Fruit fly (Drosophila melanogaster) whole organism, embryonic: ENCODE measurements around the gene Osi17.

Source experiments
- Aef1 ChIP-seq: fragments of 200-800 bp; sonication (Bioruptor generic); IDR thresholded peaks from 3 replicates; pipeline ENCODE4 v1.3.6; 2022; ENCODE audit warnings: missing biosample characterization, missing genetic modification characterization
- Blimp-1 ChIP-seq: fragments of 200-800 bp; sonication (Bioruptor generic); optimal IDR thresholded peaks from 3 replicates; lab custom pipeline; 2018; ENCODE audit warnings: missing biosample characterization, missing genetic modification characterization, mild to moderate bottlenecking, moderate library complexity, missing genetic modification reagents
- CG10267 ChIP-seq: fragments of 200-800 bp; sonication (Bioruptor generic); optimal IDR thresholded peaks from 2 replicates; lab custom pipeline; 2018; ENCODE audit warnings: missing biosample characterization, mild to moderate bottlenecking, missing genetic modification characterization, moderate library complexity
- CG10274 ChIP-seq: fragments of 200-800 bp; sonication (Bioruptor generic); optimal IDR thresholded peaks from 3 replicates; lab custom pipeline; 2017; ENCODE audit warnings: missing biosample characterization, mild to moderate bottlenecking, missing genetic modification characterization
- CG11093 ChIP-seq: fragments of 200-800 bp; sonication (Bioruptor generic); IDR thresholded peaks from 3 replicates; pipeline ENCODE4 v1.3.6; 2022; ENCODE audit warnings: missing biosample characterization, missing genetic modification characterization
- CG12391 ChIP-seq: fragments of 200-800 bp; sonication (Bioruptor generic); optimal IDR thresholded peaks from 3 replicates; lab custom pipeline; 2018; ENCODE audit warnings: missing biosample characterization, mild to moderate bottlenecking, missing genetic modification characterization, moderate library complexity
- CG15514 ChIP-seq: fragments of 200-800 bp; sonication (Bioruptor generic); optimal IDR thresholded peaks from 3 replicates; lab custom pipeline; 2017; ENCODE audit warnings: missing biosample characterization, missing genetic modification characterization, mild to moderate bottlenecking, moderate library complexity, missing genetic modification reagents
- CG18764 ChIP-seq: fragments of 200-800 bp; sonication (Bioruptor generic); optimal IDR thresholded peaks from 3 replicates; lab custom pipeline; 2016; ENCODE audit warnings: missing biosample characterization, missing genetic modification characterization
- CG2199 ChIP-seq: fragments of 200-800 bp; sonication (Bioruptor generic); IDR thresholded peaks from 3 replicates; pipeline ENCODE4 v1.3.6; 2022; ENCODE audit warnings: missing biosample characterization, missing genetic modification characterization
- CG2678 ChIP-seq: fragments of 200-800 bp; sonication (Bioruptor generic); optimal IDR thresholded peaks from 3 replicates; lab custom pipeline; 2019; ENCODE audit warnings: missing biosample characterization, mild to moderate bottlenecking, missing genetic modification characterization, moderate library complexity
- CG30403 ChIP-seq: fragments of 200-800 bp; sonication (Bioruptor generic); optimal IDR thresholded peaks from 3 replicates; lab custom pipeline; 2016; ENCODE audit warnings: missing biosample characterization, missing genetic modification characterization
- CG3163 ChIP-seq: fragments of 200-800 bp; sonication (Bioruptor generic); optimal IDR thresholded peaks from 3 replicates; lab custom pipeline; 2016; ENCODE audit warnings: missing biosample characterization, missing genetic modification characterization
- CG3726 ChIP-seq: fragments of 200-800 bp; sonication (Bioruptor generic); IDR thresholded peaks from 3 replicates; pipeline ENCODE4, ENCODE4 v1.3.6; 2022; ENCODE audit warnings: missing biosample characterization, missing genetic modification characterization
- CG6683 ChIP-seq: fragments of 200-800 bp; sonication (Bioruptor generic); optimal IDR thresholded peaks from 2 replicates; lab custom pipeline; 2017; ENCODE audit warnings: missing biosample characterization, mild to moderate bottlenecking, missing genetic modification characterization, missing genetic modification reagents
- CG9609 ChIP-seq: fragments of 200-800 bp; sonication (Bioruptor generic); optimal IDR thresholded peaks from 3 replicates; lab custom pipeline; 2016; ENCODE audit warnings: missing biosample characterization, missing genetic modification characterization
- CG9727 ChIP-seq: fragments of 200-800 bp; sonication (Bioruptor generic); optimal IDR thresholded peaks from 3 replicates; lab custom pipeline; 2017; ENCODE audit warnings: missing biosample characterization, mild to moderate bottlenecking, missing genetic modification characterization
- Dbx ChIP-seq: fragments of 200-800 bp; sonication (Bioruptor generic); IDR thresholded peaks from 3 replicates; pipeline ENCODE4 v1.3.6; 2022; ENCODE audit warnings: missing biosample characterization, missing genetic modification characterization
- Deaf1 ChIP-seq: fragments of 200-800 bp; optimal IDR thresholded peaks from 3 replicates; lab custom pipeline; 2019; ENCODE audit warnings: missing biosample characterization, mild to moderate bottlenecking, missing genetic modification characterization, moderate library complexity
- Dip2 ChIP-seq: fragments of 200-800 bp; sonication (Bioruptor generic); IDR thresholded peaks from 2 replicates; pipeline ENCODE4 v1.3.6; 2022; ENCODE audit warnings: missing biosample characterization, missing genetic modification characterization
- E2f2 ChIP-seq: fragments of 200-800 bp; sonication (Bioruptor generic); IDR thresholded peaks from 2 replicates; pipeline ENCODE4 v1.3.6; 2022; ENCODE audit warnings: missing biosample characterization, missing genetic modification characterization
- Ets65A ChIP-seq: fragments of 200-800 bp; sonication (Bioruptor generic); peaks from one replicate; lab custom pipeline; 2016; ENCODE audit warnings: missing biosample characterization, missing genetic modification characterization
- Jarid2 ChIP-seq: fragments of 200-800 bp; sonication (Bioruptor generic); optimal IDR thresholded peaks from 3 replicates; lab custom pipeline; 2017; ENCODE audit warnings: mild to moderate bottlenecking, missing biosample characterization, missing genetic modification reagents, missing genetic modification characterization
- Optix ChIP-seq: fragments of 200-800 bp; sonication (Bioruptor generic); IDR thresholded peaks from 3 replicates; pipeline ENCODE4 v1.3.6; 2022; ENCODE audit warnings: missing biosample characterization, missing genetic modification characterization
- Ravus ChIP-seq: fragments of 200-800 bp; sonication (Bioruptor generic); IDR thresholded peaks from 2 replicates; pipeline ENCODE4 v1.3.6; 2022; ENCODE audit warnings: missing biosample characterization, missing genetic modification characterization
- Side ChIP-seq: fragments of 200-800 bp; sonication (Bioruptor generic); optimal IDR thresholded peaks from 2 replicates; lab custom pipeline; 2016; ENCODE audit warnings: missing biosample characterization, missing genetic modification characterization
- Sry-β ChIP-seq: fragments of 200-800 bp; sonication (Bioruptor generic); optimal IDR thresholded peaks from 2 replicates; lab custom pipeline; 2018; ENCODE audit warnings: missing biosample characterization, mild to moderate bottlenecking, missing genetic modification characterization, moderate library complexity
- TFAM ChIP-seq: fragments of 200-800 bp; sonication (Bioruptor generic); optimal IDR thresholded peaks from 2 replicates; lab custom pipeline; 2017; ENCODE audit warnings: missing biosample characterization, missing genetic modification characterization, inconsistent platforms
- ac ChIP-seq: fragments of 200-800 bp; sonication (Bioruptor generic); optimal IDR thresholded peaks from 3 replicates; lab custom pipeline; 2017; ENCODE audit warnings: missing biosample characterization, mild to moderate bottlenecking, missing genetic modification characterization
- aop ChIP-seq: fragments of 200-800 bp; sonication (Bioruptor generic); IDR thresholded peaks from 2 replicates; pipeline ENCODE4 v1.3.6; 2022; ENCODE audit warnings: missing biosample characterization, missing genetic modification characterization
- ap ChIP-seq: fragments of 200-800 bp; sonication (Bioruptor generic); IDR thresholded peaks from 2 replicates; pipeline ENCODE4 v1.3.6; 2022; ENCODE audit warnings: missing biosample characterization, missing genetic modification characterization
- ash1 ChIP-seq: fragments of 200-800 bp; sonication (Bioruptor generic); optimal IDR thresholded peaks from 2 replicates; lab custom pipeline; 2018; ENCODE audit warnings: missing biosample characterization, mild to moderate bottlenecking, missing genetic modification characterization
- dmrt11E ChIP-seq: fragments of 200-800 bp; sonication (Bioruptor generic); optimal IDR thresholded peaks from 3 replicates; lab custom pipeline; 2018; ENCODE audit warnings: missing biosample characterization, mild to moderate bottlenecking, missing genetic modification characterization, moderate library complexity
- esg ChIP-seq: fragments of 200-800 bp; sonication (Bioruptor generic); conservative IDR thresholded peaks from 2 replicates; pipeline ENCODE4 v1.3.6; 2022; ENCODE audit warnings: missing biosample characterization, missing genetic modification characterization
- ken ChIP-seq: fragments of 200-800 bp; sonication (Bioruptor generic); IDR thresholded peaks from 3 replicates; pipeline ENCODE4 v1.3.6; 2022; ENCODE audit warnings: missing biosample characterization, missing genetic modification characterization
- salm ChIP-seq: fragments of 200-800 bp; sonication (Bioruptor generic); optimal IDR thresholded peaks from 2 replicates; lab custom pipeline; 2018; ENCODE audit warnings: missing biosample characterization, mild to moderate bottlenecking, missing genetic modification characterization
- toy ChIP-seq: fragments of 200-800 bp; sonication (Bioruptor generic); IDR thresholded peaks from 2 replicates; pipeline ENCODE4 v1.3.6; 2022; ENCODE audit warnings: missing biosample characterization, missing genetic modification characterization
- wek ChIP-seq: fragments of 200-800 bp; sonication (Bioruptor generic); optimal IDR thresholded peaks from 3 replicates; lab custom pipeline; 2018; ENCODE audit warnings: missing biosample characterization, mild to moderate bottlenecking, missing genetic modification characterization, moderate library complexity
- z ChIP-seq: fragments of 200-800 bp; sonication (Bioruptor generic); IDR thresholded peaks from 3 replicates; pipeline ENCODE4 v1.3.6; 2022; ENCODE audit warnings: missing biosample characterization, missing genetic modification characterization

Gene Osi17

DNA sequence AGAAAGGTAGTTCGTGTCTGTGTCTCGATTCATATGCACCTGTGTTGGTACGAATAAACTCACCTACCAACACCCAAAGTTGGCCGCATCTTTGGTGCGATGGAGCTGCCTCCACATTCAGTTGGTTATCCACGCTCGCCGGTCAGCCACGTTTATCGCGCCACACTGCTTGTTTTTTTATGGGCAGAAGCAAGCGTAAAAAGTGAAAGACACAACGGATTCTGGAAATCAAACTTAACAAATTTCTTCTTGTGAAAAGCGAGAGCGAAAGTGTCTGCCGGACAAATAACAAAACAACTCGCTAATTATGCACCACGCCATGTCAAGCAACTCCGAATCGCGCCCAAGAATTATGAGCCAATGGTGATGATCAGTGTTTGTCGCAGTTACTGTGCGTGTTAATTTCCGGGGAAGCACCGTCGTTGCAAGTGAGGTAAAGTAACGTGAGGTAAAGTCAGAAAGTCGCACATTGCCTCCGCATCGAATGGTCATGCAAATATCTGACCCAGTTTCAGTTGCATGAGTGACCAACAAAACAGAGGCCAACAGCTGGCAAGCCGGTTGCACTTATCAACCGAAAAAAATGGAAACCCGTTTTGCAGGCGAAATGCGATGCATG lies at the start of gene Osi17:
Gene Osi17 (plus strand): TSS at position 132 of the 619 bp plus-strand sequence.
- TF ChIP-seq Jarid2 (peak; percentile 22), ken (GFP tag; lab: Robert Waterston, UW) (0 out of 3 replicates have a peak, but pooled peaks have one; percentile 26), salm (tag; lab: Kevin White, UChicago) (no peak), CG18764 (GFP tag; lab: Kevin White, UChicago) (no peak), CG11093 (GFP tag; lab: Robert Waterston, UW) (0 out of 3 replicates have a peak, but pooled peaks have one; percentile 11), CG2199 (0 out of 3 replicates have a peak, but pooled peaks have one; percentile 61), Blimp-1 (peak; percentile 99), E2f2 (no peak)
- TF ChIP-seq, all 482 proteins: peak for 5

DNA sequence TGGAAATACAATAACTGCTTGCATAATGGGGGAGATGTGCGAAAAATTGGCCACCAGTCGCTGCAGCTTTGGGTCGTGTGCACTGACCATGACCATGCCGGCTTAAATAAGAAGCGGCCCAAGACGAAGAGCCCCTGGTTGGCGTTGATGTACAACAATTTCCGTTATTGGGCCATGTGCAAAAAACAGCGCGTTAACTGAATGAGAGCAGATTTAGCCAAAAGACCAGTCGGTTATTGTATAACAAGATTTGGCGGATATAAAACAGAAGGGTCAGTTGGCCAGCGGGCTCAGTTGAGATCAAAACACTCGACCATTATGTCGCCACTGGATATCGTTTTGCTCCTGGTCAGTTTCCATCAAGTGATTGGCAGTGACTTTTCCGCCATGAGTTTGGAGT lies 47.9 kb upstream of the Osi17 start, which contains the start of gene Osi10a:
Gene Osi10a (plus strand): TSS at position 301 of the 400 bp plus-strand sequence.
- TF ChIP-seq CG30403 (GFP tag; lab: Kevin White, UChicago), result no peak
- TF ChIP-seq wek, result no peak
- TF ChIP-seq z (GFP tag; lab: Robert Waterston, UW), result no peak
- TF ChIP-seq ac (GFP tag; lab: Kevin White, UChicago), result no peak
- no peak for TF ChIP-seq Side (GFP tag; lab: Kevin White, UChicago)
- TF ChIP-seq CG3163 (GFP tag; lab: Kevin White, UChicago), result no peak
- TF ChIP-seq TFAM (GFP tag; lab: Kevin White, UChicago), result no peak
- TF ChIP-seq Dbx, result no peak
- no peak for TF ChIP-seq CG9727 (GFP tag; lab: Kevin White, UChicago)
- TF ChIP-seq CG11093 (GFP tag; lab: Robert Waterston, UW), result no peak
- TF ChIP-seq CG15514 (GFP tag; lab: Kevin White, UChicago), result no peak
- TF ChIP-seq dmrt11E, result no peak
- TF ChIP-seq toy, result no peak
- no peak for TF ChIP-seq ash1
- TF ChIP-seq Dip2 (GFP tag; lab: Robert Waterston, UW), result no peak
- no peak for TF ChIP-seq CG12391

DNA sequence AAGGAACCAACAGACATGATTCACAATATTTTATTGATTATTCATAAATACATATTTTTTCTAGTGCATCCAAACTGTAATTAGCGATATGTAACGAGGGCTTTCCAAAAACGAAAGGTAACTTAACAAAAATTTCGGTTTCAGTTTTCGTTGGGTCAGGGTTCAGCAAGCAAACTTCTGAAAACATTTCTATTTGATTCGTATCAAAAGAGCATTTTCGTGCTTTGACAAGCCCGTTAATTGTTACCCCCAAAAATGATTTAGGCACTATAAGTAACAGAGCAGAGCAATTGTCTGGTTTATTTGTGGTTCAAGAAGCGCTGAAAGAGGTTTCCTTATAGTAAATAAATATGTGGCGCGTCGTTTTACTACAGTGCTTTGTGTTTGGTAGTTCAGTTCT lies 45.7 kb upstream of the Osi17 start, which contains the start of gene Osi10b:
Gene Osi10b (plus strand): TSS at position 301 of the 400 bp plus-strand sequence.
- TF ChIP-seq Dip2 (GFP tag; lab: Robert Waterston, UW) (no peak), Ets65A (GFP tag; lab: Kevin White, UChicago) (peak; percentile 6)

DNA sequence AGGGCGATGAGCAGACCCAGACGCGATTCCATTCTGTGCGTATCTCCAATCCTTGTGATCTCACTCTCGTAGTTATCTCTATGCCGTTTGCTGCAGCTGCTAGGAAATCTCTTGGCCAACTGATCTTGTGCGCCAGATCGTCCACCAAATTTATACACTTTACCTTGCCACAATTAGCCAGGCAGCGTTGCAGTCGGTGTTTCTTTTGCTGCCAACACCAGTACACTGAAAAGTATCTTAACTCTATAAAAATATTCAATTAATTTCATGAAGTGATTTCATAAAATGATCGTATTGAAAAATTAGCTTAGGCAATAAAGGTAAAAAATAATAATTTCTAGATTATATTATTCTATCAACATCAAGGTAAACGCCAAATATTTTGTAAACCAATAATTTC lies 42.9 kb upstream of the Osi17 start, which contains the start of gene Osi11:
Gene Osi11 (minus strand): TSS at position 101 of the 400 bp plus-strand sequence.
- TF ChIP-seq CG9609 (GFP tag; lab: Kevin White, UChicago) (no peak), salm (tag; lab: Kevin White, UChicago) (no peak), ap (GFP tag; lab: Robert Waterston, UW) (no peak), aop (GFP tag; lab: Robert Waterston, UW) (no peak)
- TF ChIP-seq, all 482 proteins: peak for 0

DNA sequence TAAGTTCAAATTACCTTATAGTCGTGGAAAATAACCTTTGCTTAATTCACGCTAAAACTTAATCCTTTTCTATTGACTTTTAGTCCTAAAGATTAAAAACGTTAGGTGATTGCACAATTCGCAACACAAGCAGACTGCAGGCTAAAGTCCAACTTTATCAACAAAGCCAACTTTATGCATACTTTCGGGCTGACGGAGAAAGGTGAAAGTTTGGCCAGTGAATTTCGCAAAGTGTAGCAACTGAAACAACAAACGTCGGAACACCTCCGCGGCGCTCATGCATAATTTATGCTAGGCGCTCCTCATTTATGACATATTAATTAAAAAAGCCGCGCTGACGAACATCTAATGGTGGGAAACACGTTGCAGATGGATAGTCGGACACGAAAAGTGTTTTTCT lies 41.6 kb upstream of the Osi17 start:
- TF ChIP-seq Ets65A (GFP tag; lab: Kevin White, UChicago) (peak; percentile 71), CG10267 (no peak)
- TF ChIP-seq, all 482 proteins: peak for 1

DNA sequence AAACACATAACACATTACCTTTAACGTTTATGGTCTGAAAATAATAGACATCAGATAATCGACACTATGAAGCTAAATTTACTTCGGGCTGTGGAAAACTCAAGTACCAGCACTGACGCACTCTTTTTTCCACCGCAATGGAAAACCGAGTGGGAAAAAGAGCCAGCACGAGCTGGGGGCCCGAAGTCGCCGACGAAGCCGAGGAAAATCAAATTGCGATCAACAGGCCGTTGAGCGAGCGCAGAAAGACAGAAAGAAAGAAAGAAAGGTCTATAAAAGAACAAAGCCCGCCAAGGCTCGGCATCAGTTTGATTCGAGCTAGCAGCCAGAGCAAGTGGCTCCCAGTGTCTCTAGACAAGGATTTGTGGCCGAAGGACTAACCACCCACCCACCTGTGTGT lies 33.3 kb upstream of the Osi17 start, which contains the start of gene Osi12:
Gene Osi12 (plus strand): TSS at position 301 of the 400 bp plus-strand sequence.
- TF ChIP-seq Sry-β (GFP tag; lab: Kevin White, UChicago) (peak; percentile 79), Ravus (GFP tag; lab: Robert Waterston, UW) (no peak), CG2678 (no peak), Optix (GFP tag; lab: Robert Waterston, UW) (no peak), esg (no peak), Blimp-1 (no peak), Deaf1 (peak; percentile 54), CG6683 (no peak), CG3726 (no peak), Aef1 (no peak), CG10274 (GFP tag; lab: Kevin White, UChicago) (no peak)
